ENCODE assay signal across 1 fruit fly cellular context in genomic region chrX:6804485-6805295, dm6.
TF ChIP-seq lines count a peak whose summit lies in the region.

No protein-coding gene starts in this region.

TF ChIP-seq in whole organism, embryonic, 481 proteins besides CTCF, POLR2A, EP300 and RAD21 (continued from another document):
- TF ChIP-seq ind (GFP tag; optimal IDR thresholded peaks at IDR 0.05; lab: Kevin White, UChicago) (peak; percentile 79), ash1 (GFP tag; optimal IDR thresholded peaks at IDR 0.05; lab: Kevin White, UChicago) (peak; percentile 56), sd (tag; optimal IDR thresholded peaks at IDR 0.05; lab: Kevin White, UChicago) (no peak), Elba2 (GFP tag; optimal IDR thresholded peaks at IDR 0.05; lab: Kevin White, UChicago) (peak; percentile 12), NC2β (GFP tag; optimal IDR thresholded peaks at IDR 0.05; lab: Kevin White, UChicago) (peak; percentile 56), CG12155 (GFP tag; optimal IDR thresholded peaks at IDR 0.05; lab: Kevin White, UChicago) (peak; percentile 72), CG32532 (GFP tag; IDR thresholded peaks at IDR 0.05; lab: Robert Waterston, UW) (peak; percentile 88), CG1792 (GFP tag; optimal IDR thresholded peaks at IDR 0.05; lab: Kevin White, UChicago) (peak; percentile 55), hth (optimal IDR thresholded peaks at IDR 0.05; lab: Kevin White, UChicago) (no peak), bcd (GFP tag; optimal IDR thresholded peaks at IDR 0.05; lab: Kevin White, UChicago) (no peak), Tbp (GFP tag; optimal IDR thresholded peaks at IDR 0.05; lab: Kevin White, UChicago) (no peak), HLHmδ (GFP tag; optimal IDR thresholded peaks at IDR 0.05; lab: Kevin White, UChicago) (no peak), Dek (tag; optimal IDR thresholded peaks at IDR 0.05; lab: Kevin White, UChicago) (peak; percentile 51), CG12769 (tag; optimal IDR thresholded peaks at IDR 0.05; lab: Kevin White, UChicago) (no peak), MTF-1 (GFP tag; optimal IDR thresholded peaks at IDR 0.05; lab: Kevin White, UChicago; ENCODE audit: borderline replicate concordance) (peak; percentile 33), CG11723 (GFP tag; optimal IDR thresholded peaks at IDR 0.05; lab: Kevin White, UChicago) (no peak), ase (GFP tag; IDR thresholded peaks at IDR 0.05; lab: Robert Waterston, UW) (peak; percentile 82), CG11504 (tag; optimal IDR thresholded peaks at IDR 0.05; lab: Kevin White, UChicago) (no peak), pho (GFP tag; optimal IDR thresholded peaks at IDR 0.05; lab: Kevin White, UChicago) (peak; percentile 66), wdn (GFP tag; IDR thresholded peaks at IDR 0.05; lab: Robert Waterston, UW) (peak; percentile 48; the same call in 1 of the 2 replicates), luna (GFP tag; optimal IDR thresholded peaks at IDR 0.05; lab: Kevin White, UChicago) (no peak), CG8281 (tag; optimal IDR thresholded peaks at IDR 0.05; lab: Kevin White, UChicago) (peak; percentile 1), CG8290 (GFP tag; optimal IDR thresholded peaks at IDR 0.05; lab: Kevin White, UChicago) (no peak), CG8290 (tag; optimal IDR thresholded peaks at IDR 0.05; lab: Kevin White, UChicago) (no peak), maf-S (GFP tag; optimal IDR thresholded peaks at IDR 0.05; lab: Kevin White, UChicago) (no peak), CG4707 (GFP tag; optimal IDR thresholded peaks at IDR 0.05; lab: Kevin White, UChicago) (peak; percentile 37), odd (GFP tag; optimal IDR thresholded peaks at IDR 0.05; lab: Kevin White, UChicago) (no peak), CG3281 (GFP tag; optimal IDR thresholded peaks at IDR 0.05; lab: Kevin White, UChicago) (peak; percentile 73), Max (GFP tag; optimal IDR thresholded peaks at IDR 0.05; lab: Kevin White, UChicago) (peak; percentile 71), NfI (GFP tag; optimal IDR thresholded peaks at IDR 0.05; lab: Kevin White, UChicago) (peak; percentile 76), Hmr (GFP tag; optimal IDR thresholded peaks at IDR 0.05; lab: Kevin White, UChicago) (no peak), gsb-n (tag; optimal IDR thresholded peaks at IDR 0.05; lab: Kevin White, UChicago) (no peak), CG4360 (GFP tag; IDR thresholded peaks at IDR 0.05; lab: Robert Waterston, UW) (peak; percentile 55), tup (GFP tag; optimal IDR thresholded peaks at IDR 0.05; lab: Kevin White, UChicago) (peak; percentile 46), ap (GFP tag; IDR thresholded peaks at IDR 0.05; lab: Robert Waterston, UW) (peak; percentile 78), eve (GFP tag; optimal IDR thresholded peaks at IDR 0.05; lab: Kevin White, UChicago) (no peak), CG4617 (GFP tag; optimal IDR thresholded peaks at IDR 0.05; lab: Kevin White, UChicago; ENCODE audit: borderline replicate concordance) (peak; percentile 50), her (GFP tag; optimal IDR thresholded peaks at IDR 0.05; lab: Kevin White, UChicago) (peak; percentile 59), Nf-YB (GFP tag; optimal IDR thresholded peaks at IDR 0.05; lab: Kevin White, UChicago) (peak; percentile 36), CG18619 (GFP tag; optimal IDR thresholded peaks at IDR 0.05; lab: Kevin White, UChicago) (peak; percentile 65), CG33213 (GFP tag; optimal IDR thresholded peaks at IDR 0.05; lab: Kevin White, UChicago) (peak; percentile 56), CG16779 (GFP tag; IDR thresholded peaks at IDR 0.05; lab: Robert Waterston, UW) (peak; percentile 27; the same call in 1 of the 2 replicates), Dip2 (GFP tag; IDR thresholded peaks at IDR 0.05; lab: Robert Waterston, UW) (no peak), CG8765 (GFP tag; IDR thresholded peaks at IDR 0.05; lab: Robert Waterston, UW) (peak; percentile 82), CG13123 (GFP tag; optimal IDR thresholded peaks at IDR 0.05; lab: Kevin White, UChicago) (peak; percentile 38), disco-r (GFP tag; optimal IDR thresholded peaks at IDR 0.05; lab: Kevin White, UChicago) (peak; percentile 41), dm (GFP tag; optimal IDR thresholded peaks at IDR 0.05; lab: Kevin White, UChicago) (peak; percentile 13), tio (GFP tag; optimal IDR thresholded peaks at IDR 0.05; lab: Kevin White, UChicago) (peak; percentile 79), CG2875 (GFP tag; optimal IDR thresholded peaks at IDR 0.05; lab: Kevin White, UChicago) (peak; percentile 75), CG32772 (GFP tag; IDR thresholded peaks at IDR 0.05; lab: Robert Waterston, UW) (peak; percentile 91), CG3726 (GFP tag; IDR thresholded peaks at IDR 0.05; lab: Robert Waterston, UW) (peak; percentile 86), gce (GFP tag; IDR thresholded peaks at IDR 0.05; lab: Robert Waterston, UW) (peak; percentile 75; the same call in 1 of the 3 replicates), ERR (GFP tag; optimal IDR thresholded peaks at IDR 0.05; lab: Kevin White, UChicago) (no peak), Trl (optimal IDR thresholded peaks at IDR 0.05; lab: Kevin White, UChicago) (peak; percentile 70 to 74), Trl (GFP tag; optimal IDR thresholded peaks at IDR 0.05; lab: Kevin White, UChicago) (peak; percentile 58), unc-4 (GFP tag; IDR thresholded peaks at IDR 0.05; lab: Robert Waterston, UW; ENCODE audit: partially characterized antibody) (no peak), ci (GFP tag; IDR thresholded peaks at IDR 0.05; lab: Robert Waterston, UW) (peak; percentile 97), ara (GFP tag; IDR thresholded peaks at IDR 0.05; lab: Robert Waterston, UW) (peak; percentile 87), CG8388 (GFP tag; optimal IDR thresholded peaks at IDR 0.05; lab: Kevin White, UChicago) (no peak), peb (GFP tag; IDR thresholded peaks at IDR 0.05; lab: Robert Waterston, UW) (peak; percentile 56; the same call in 1 of the 2 replicates), gsb (GFP tag; IDR thresholded peaks at IDR 0.05; lab: Robert Waterston, UW) (peak; percentile 46; the same call in 1 of the 2 replicates), sna (GFP tag; IDR thresholded peaks at IDR 0.05; lab: Robert Waterston, UW; ENCODE audit: partially characterized antibody) (no peak), CG6654 (GFP tag; optimal IDR thresholded peaks at IDR 0.05; lab: Kevin White, UChicago) (peak; percentile 3), bsh (GFP tag; optimal IDR thresholded peaks at IDR 0.05; lab: Kevin White, UChicago) (peak; percentile 30 to 81), Dp (GFP tag; optimal IDR thresholded peaks at IDR 0.05; lab: Kevin White, UChicago) (no peak), jigr1 (GFP tag; IDR thresholded peaks at IDR 0.05; lab: Robert Waterston, UW) (peak; percentile 74; the same call in 2 of the 3 replicates), CG7745 (tag; optimal IDR thresholded peaks at IDR 0.05; lab: Kevin White, UChicago) (no peak), CG13287 (GFP tag; IDR thresholded peaks at IDR 0.05; lab: Robert Waterston, UW; ENCODE audit: partially characterized antibody) (no peak), CG3838 (GFP tag; optimal IDR thresholded peaks at IDR 0.05; lab: Kevin White, UChicago) (peak; percentile 60), CG30431 (GFP tag; optimal IDR thresholded peaks at IDR 0.05; lab: Kevin White, UChicago) (peak; percentile 59), Stat92E (GFP tag; optimal IDR thresholded peaks at IDR 0.05; lab: Kevin White, UChicago) (no peak), PHDP (tag; optimal IDR thresholded peaks at IDR 0.05; lab: Kevin White, UChicago) (peak; percentile 69), CkIIα-i1 (GFP tag; IDR thresholded peaks at IDR 0.05; lab: Robert Waterston, UW) (no peak), pan (optimal IDR thresholded peaks at IDR 0.05; lab: Kevin White, UChicago) (no peak), pan (GFP tag; optimal IDR thresholded peaks at IDR 0.05 in 1 of 2, IDR thresholded peaks at IDR 0.05 in 1 of 2) (peak in 1 of 2 experiments; percentile 94), E2f2 (GFP tag; IDR thresholded peaks at IDR 0.05; lab: Robert Waterston, UW) (peak; percentile 54; the same call in 1 of the 2 replicates), HLH4C (GFP tag; IDR thresholded peaks at IDR 0.05; lab: Robert Waterston, UW; ENCODE audit: partially characterized antibody) (no peak), CG13424 (tag; optimal IDR thresholded peaks at IDR 0.05; lab: Kevin White, UChicago) (peak; percentile 70), aop (GFP tag; IDR thresholded peaks at IDR 0.05; lab: Robert Waterston, UW) (peak; percentile 61; the same call in 1 of the 2 replicates), CG17328 (GFP tag; IDR thresholded peaks at IDR 0.05; lab: Robert Waterston, UW) (peak; percentile 93), CG33557 (GFP tag; optimal IDR thresholded peaks at IDR 0.05; lab: Kevin White, UChicago) (peak; percentile 45), pros (GFP tag; optimal IDR thresholded peaks at IDR 0.05; lab: Kevin White, UChicago) (no peak), CG13296 (GFP tag; optimal IDR thresholded peaks at IDR 0.05; lab: Kevin White, UChicago) (peak; percentile 61), org-1 (GFP tag; optimal IDR thresholded peaks at IDR 0.05; lab: Kevin White, UChicago) (peak; percentile 60), CG43689 (GFP tag; IDR thresholded peaks at IDR 0.05; lab: Robert Waterston, UW) (peak; percentile 62), Bgb (GFP tag; IDR thresholded peaks at IDR 0.05; lab: Robert Waterston, UW; ENCODE audit: partially characterized antibody) (no peak), CG10431 (GFP tag; optimal IDR thresholded peaks at IDR 0.05; lab: Kevin White, UChicago) (no peak), p53 (GFP tag; optimal IDR thresholded peaks at IDR 0.05; lab: Kevin White, UChicago) (no peak), tx (GFP tag; optimal IDR thresholded peaks at IDR 0.05; lab: Kevin White, UChicago) (peak; percentile 42), trem (tag; optimal IDR thresholded peaks at IDR 0.05; lab: Kevin White, UChicago) (peak; percentile 59), CG13775 (GFP tag; optimal IDR thresholded peaks at IDR 0.05; lab: Kevin White, UChicago) (peak; percentile 59), nerfin-1 (tag; optimal IDR thresholded peaks at IDR 0.05; lab: Kevin White, UChicago) (peak; percentile 64), chinmo (GFP tag; IDR thresholded peaks at IDR 0.05; lab: Robert Waterston, UW; ENCODE audit: partially characterized antibody) (no peak), Sox102F (GFP tag; optimal IDR thresholded peaks at IDR 0.05; lab: Kevin White, UChicago) (no peak), bigmax (GFP tag; optimal IDR thresholded peaks at IDR 0.05; lab: Kevin White, UChicago) (no peak), btn (GFP tag; optimal IDR thresholded peaks at IDR 0.05; lab: Kevin White, UChicago) (no peak), Fer1 (GFP tag; optimal IDR thresholded peaks at IDR 0.05; lab: Kevin White, UChicago) (peak; percentile 65), klu (GFP tag; IDR thresholded peaks at IDR 0.05; lab: Robert Waterston, UW) (peak; percentile 64; the same call in 1 of the 2 replicates), Doc3 (GFP tag; IDR thresholded peaks at IDR 0.05; lab: Robert Waterston, UW; ENCODE audit: partially characterized antibody) (no peak), wor (GFP tag; IDR thresholded peaks at IDR 0.05; lab: Robert Waterston, UW) (peak; percentile 83), H15 (GFP tag; IDR thresholded peaks at IDR 0.05; lab: Robert Waterston, UW) (peak; percentile 86), CG12236 (GFP tag; optimal IDR thresholded peaks at IDR 0.05; lab: Kevin White, UChicago) (peak; percentile 57), grau (tag; optimal IDR thresholded peaks at IDR 0.05; lab: Kevin White, UChicago) (peak; percentile 98), gt (GFP tag; IDR thresholded peaks at IDR 0.05; lab: Robert Waterston, UW) (no peak; the same call in 1 of the 2 replicates), Sox100B (GFP tag; optimal IDR thresholded peaks at IDR 0.05; lab: Kevin White, UChicago) (no peak), CG6813 (GFP tag; optimal IDR thresholded peaks at IDR 0.05; lab: Kevin White, UChicago) (peak; percentile 29), dpn (GFP tag; optimal IDR thresholded peaks at IDR 0.05; lab: Kevin White, UChicago) (peak; percentile 48 to 81), Myb (GFP tag; optimal IDR thresholded peaks at IDR 0.05; lab: Kevin White, UChicago) (peak; percentile 41), Fer2 (tag; optimal IDR thresholded peaks at IDR 0.05; lab: Kevin White, UChicago) (peak; percentile 46), ttk (GFP tag; IDR thresholded peaks at IDR 0.05; lab: Robert Waterston, UW) (peak; percentile 84), CG3995 (GFP tag; optimal IDR thresholded peaks at IDR 0.05; lab: Kevin White, UChicago) (peak; percentile 23), CG6854 (GFP tag; optimal IDR thresholded peaks at IDR 0.05; lab: Kevin White, UChicago) (peak; percentile 53)
